Worm (Caenorhabditis elegans): Measurements from ENCODE around the gene F57E7.2.

DNA sequence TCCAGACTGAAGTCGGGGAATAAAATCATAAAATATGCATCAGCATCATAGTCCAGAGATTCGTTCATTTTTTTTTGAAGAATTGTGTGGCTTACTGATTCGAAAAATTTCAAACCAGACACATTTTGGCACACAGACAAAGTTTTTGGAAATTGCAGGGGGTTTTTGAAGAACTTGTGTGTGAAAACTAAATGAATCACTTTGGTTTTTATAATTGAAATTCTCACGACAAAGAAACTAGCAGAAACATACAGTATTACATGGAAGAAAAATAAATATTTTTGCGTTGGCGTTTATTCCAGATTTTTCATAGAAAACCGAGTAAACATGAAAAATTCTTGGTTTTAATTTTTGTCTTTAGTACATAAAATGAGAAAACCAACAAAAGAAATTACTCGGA is 39.3 kb upstream of the F57E7.2 start, which contains the start of gene srw-34:
- no peak for TF ChIP-seq ZK546.5 (tag; optimal IDR thresholded peaks at IDR 0.05)
- TF ChIP-seq aly-2 (tag; optimal IDR thresholded peaks at IDR 0.05) = no peak
- TF ChIP-seq lin-39 (tag; optimal IDR thresholded peaks at IDR 0.05) = no peak
- TF ChIP-seq R02D3.7 (tag; optimal IDR thresholded peaks at IDR 0.05) = no peak
- TF ChIP-seq unc-55 (GFP tag; optimal IDR thresholded peaks at IDR 0.05) = no peak

Data from whole organism, L2 larva.